Fruit fly (Drosophila melanogaster) Kc167 (cell line): Measurements from ENCODE around the gene CG42673.

Experiments used
- Sin3A ChIP-seq: fragments of >200 bp; optimal IDR thresholded peaks from 2 replicates; lab custom pipeline; 2018; ENCODE audit warnings: missing external identifiers
- h ChIP-seq: fragments of >200 bp; optimal IDR thresholded peaks from 3 replicates; lab custom pipeline; 2018; ENCODE audit warnings: missing external identifiers
- psq ChIP-seq: fragments of >200 bp; optimal IDR thresholded peaks from 2 replicates; lab custom pipeline; 2017; ENCODE audit warnings: missing external identifiers

DNA sequence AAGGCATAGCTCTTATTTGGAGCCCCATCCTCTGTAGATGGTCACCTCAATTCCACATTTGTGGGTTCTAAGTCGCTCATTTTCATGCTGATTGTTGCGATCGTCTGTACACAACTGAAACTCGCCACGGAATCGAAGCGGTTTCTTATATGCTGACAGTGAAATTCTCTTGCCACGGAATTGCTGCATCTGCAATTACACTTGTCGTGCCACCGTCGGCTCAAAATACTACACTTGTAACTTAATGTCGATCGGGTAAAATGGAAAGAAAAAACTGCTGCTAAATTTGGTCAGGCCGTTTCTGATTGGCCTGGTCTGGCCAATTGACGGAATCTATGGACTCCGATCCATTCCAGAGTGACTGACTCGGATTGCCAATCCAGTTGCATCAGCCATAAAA is 49.8 kb upstream of the CG42673 start:
- no peak for TF ChIP-seq h
- no peak for TF ChIP-seq Sin3A (lab: Kevin White, UChicago)
- TF ChIP-seq psq = no peak
